Fruit fly (Drosophila melanogaster) whole organism, embryonic: ENCODE data around the gene ich.
A peak's percentile ranks its signal among the peaks of the same experiment; 100 is the strongest.

Source experiments
- Adf1 ChIP-seq: fragments of 200-800 bp; sonication (Bioruptor generic); IDR thresholded peaks from 2 replicates; pipeline ENCODE4 v1.3.6; 2022; ENCODE audit warnings: missing biosample characterization, missing genetic modification characterization
- Atf6 ChIP-seq: fragments of 200-800 bp; sonication (Bioruptor generic); IDR thresholded peaks from 2 replicates; pipeline ENCODE4 v1.3.6; 2022; ENCODE audit warnings: missing biosample characterization, missing genetic modification characterization
- CG1024 ChIP-seq: fragments of 200-800 bp; sonication (Bioruptor generic); IDR thresholded peaks from 2 replicates; pipeline ENCODE4 v1.3.6; 2022; ENCODE audit warnings: missing biosample characterization, missing genetic modification characterization
- CG10959 ChIP-seq: fragments of 200-800 bp; sonication (Bioruptor generic); IDR thresholded peaks from 2 replicates; pipeline ENCODE4 v1.3.6; 2022; ENCODE audit warnings: missing biosample characterization, missing genetic modification characterization
- CG12391 ChIP-seq: fragments of 200-800 bp; sonication (Bioruptor generic); optimal IDR thresholded peaks from 3 replicates; lab custom pipeline; 2018; ENCODE audit warnings: missing biosample characterization, mild to moderate bottlenecking, missing genetic modification characterization, moderate library complexity
- CG12659 ChIP-seq: fragments of 200-800 bp; sonication (Bioruptor generic); optimal IDR thresholded peaks from 3 replicates; lab custom pipeline; 2017; ENCODE audit warnings: mild to moderate bottlenecking, missing biosample characterization, missing genetic modification reagents, missing genetic modification characterization
- CG13123 ChIP-seq: fragments of 200-800 bp; sonication (Bioruptor generic); optimal IDR thresholded peaks from 2 replicates; lab custom pipeline; 2016; ENCODE audit warnings: missing biosample characterization, missing genetic modification characterization
- CG13894 ChIP-seq: fragments of 200-800 bp; sonication (Bioruptor generic); optimal IDR thresholded peaks from 3 replicates; lab custom pipeline; 2018; ENCODE audit warnings: missing biosample characterization, mild to moderate bottlenecking, missing genetic modification characterization, moderate library complexity
- CG1647 ChIP-seq: fragments of 200-800 bp; sonication (Bioruptor generic); optimal IDR thresholded peaks from 3 replicates; lab custom pipeline; 2016; ENCODE audit warnings: missing biosample characterization, missing genetic modification characterization
- CG17328 ChIP-seq: fragments of 200-800 bp; sonication (Bioruptor generic); IDR thresholded peaks from 2 replicates; pipeline ENCODE4 v1.3.6; 2022; ENCODE audit warnings: missing biosample characterization, missing genetic modification characterization
- CG18599 ChIP-seq: fragments of 200-800 bp; sonication (Bioruptor generic); optimal IDR thresholded peaks from 3 replicates; lab custom pipeline; 2017; ENCODE audit warnings: missing biosample characterization, missing genetic modification characterization, mild to moderate bottlenecking, moderate library complexity, missing genetic modification reagents
- CG2129 ChIP-seq: fragments of 200-800 bp; sonication (Bioruptor generic); IDR thresholded peaks from 2 replicates; pipeline ENCODE4 v1.3.6; 2022; ENCODE audit warnings: missing biosample characterization, missing genetic modification characterization; ENCODE audit not compliant: partially characterized antibody
- CG2199 ChIP-seq: fragments of 200-800 bp; sonication (Bioruptor generic); IDR thresholded peaks from 3 replicates; pipeline ENCODE4 v1.3.6; 2022; ENCODE audit warnings: missing biosample characterization, missing genetic modification characterization
- CG3281 ChIP-seq: fragments of 200-800 bp; sonication (Bioruptor generic); optimal IDR thresholded peaks from 3 replicates; lab custom pipeline; 2017; ENCODE audit warnings: missing biosample characterization, mild to moderate bottlenecking, missing genetic modification characterization
- CG34422 ChIP-seq: fragments of 200-800 bp; sonication (Bioruptor generic); IDR thresholded peaks from 3 replicates; pipeline ENCODE4 v1.3.6; 2022; ENCODE audit warnings: missing biosample characterization, missing genetic modification characterization
- CG4282 ChIP-seq: fragments of 200-800 bp; sonication (Bioruptor generic); optimal IDR thresholded peaks from 2 replicates; lab custom pipeline; 2016; ENCODE audit warnings: missing biosample characterization, missing genetic modification characterization
- CG4820 ChIP-seq: fragments of 200-800 bp; sonication (Bioruptor generic); optimal IDR thresholded peaks from 3 replicates; lab custom pipeline; 2016; ENCODE audit warnings: missing biosample characterization, missing genetic modification characterization
- CG7786 ChIP-seq: fragments of 200-800 bp; sonication (Bioruptor generic); optimal IDR thresholded peaks from 2 replicates; lab custom pipeline; 2016; ENCODE audit warnings: missing biosample characterization, missing genetic modification characterization
- CG9215 ChIP-seq: fragments of 200-800 bp; sonication (Bioruptor generic); IDR thresholded peaks from 2 replicates; pipeline ENCODE4 v1.3.6; 2022; ENCODE audit warnings: missing biosample characterization, missing genetic modification characterization
- Gug ChIP-seq: fragments of 200-800 bp; sonication (Bioruptor generic); IDR thresholded peaks from 4 replicates; pipeline ENCODE4 v1.3.6; 2022; ENCODE audit warnings: missing biosample characterization, missing genetic modification characterization
- H15 ChIP-seq: fragments of 200-800 bp; sonication (Bioruptor generic); IDR thresholded peaks from 3 replicates; pipeline ENCODE4 v1.3.6; 2022; ENCODE audit warnings: missing biosample characterization, missing genetic modification characterization
- HLHmδ ChIP-seq: fragments of 200-800 bp; sonication (Bioruptor generic); optimal IDR thresholded peaks from 2 replicates; lab custom pipeline; 2018; ENCODE audit warnings: missing biosample characterization, mild to moderate bottlenecking, missing genetic modification characterization, moderate library complexity
- Hmr ChIP-seq: fragments of 200-800 bp; sonication (Bioruptor generic); optimal IDR thresholded peaks from 3 replicates; lab custom pipeline; 2017; ENCODE audit warnings: mild to moderate bottlenecking, missing biosample characterization, missing genetic modification reagents, missing genetic modification characterization
- Hr39 ChIP-seq: fragments of >200 bp; optimal IDR thresholded peaks from 2 replicates; lab custom pipeline; 2017
- Lhr ChIP-seq: fragments of 200-800 bp; sonication (Bioruptor generic); optimal IDR thresholded peaks from 3 replicates; lab custom pipeline; 2017; ENCODE audit warnings: mild to moderate bottlenecking, missing biosample characterization, missing genetic modification reagents, missing genetic modification characterization
- MTF-1 ChIP-seq: fragments of 200-800 bp; sonication (Bioruptor generic); optimal IDR thresholded peaks from 2 replicates; lab custom pipeline; 2018; ENCODE audit warnings: missing biosample characterization, mild to moderate bottlenecking, missing genetic modification characterization, borderline replicate concordance
- Mad ChIP-seq: fragments of 200-800 bp; sonication (Bioruptor generic); optimal IDR thresholded peaks from 2 replicates; lab custom pipeline; 2016; ENCODE audit warnings: missing biosample characterization, missing genetic modification characterization
- Max ChIP-seq: fragments of 200-800 bp; sonication (Bioruptor generic); optimal IDR thresholded peaks from 2 replicates; lab custom pipeline; 2016; ENCODE audit warnings: missing biosample characterization, mild to moderate bottlenecking, missing genetic modification characterization
- NC2β ChIP-seq: fragments of 200-800 bp; sonication (Bioruptor generic); optimal IDR thresholded peaks from 2 replicates; lab custom pipeline; 2016; ENCODE audit warnings: missing biosample characterization, missing genetic modification characterization
- NfI ChIP-seq: fragments of 200-800 bp; sonication (Bioruptor generic); optimal IDR thresholded peaks from 3 replicates; lab custom pipeline; 2018; ENCODE audit warnings: missing biosample characterization, mild to moderate bottlenecking, missing genetic modification characterization, moderate library complexity
- Ptx1 ChIP-seq: fragments of 200-800 bp; sonication (Bioruptor generic); IDR thresholded peaks from 2 replicates; pipeline ENCODE4 v1.3.6; 2022; ENCODE audit warnings: missing biosample characterization, missing genetic modification characterization
- Rx ChIP-seq: fragments of 200-800 bp; sonication (Bioruptor generic); IDR thresholded peaks from 2 replicates; pipeline ENCODE4 v1.3.6; 2022; ENCODE audit warnings: missing biosample characterization, missing genetic modification characterization
- Tbp ChIP-seq: fragments of >200 bp; optimal IDR thresholded peaks from 2 replicates; lab custom pipeline; 2018; ENCODE audit warnings: missing biosample characterization, missing genetic modification characterization
- cg ChIP-seq: fragments of 200-800 bp; sonication (Bioruptor generic); optimal IDR thresholded peaks from 3 replicates; lab custom pipeline; 2019; ENCODE audit warnings: missing biosample characterization, mild to moderate bottlenecking, missing genetic modification characterization, moderate library complexity
- crol ChIP-seq: fragments of 200-800 bp; sonication (Bioruptor generic); IDR thresholded peaks from 2 replicates; pipeline ENCODE4 v1.3.6; 2022; ENCODE audit warnings: missing biosample characterization, missing genetic modification characterization
- dm ChIP-seq: fragments of 200-800 bp; sonication (Bioruptor generic); optimal IDR thresholded peaks from 3 replicates; lab custom pipeline; 2016; ENCODE audit warnings: missing biosample characterization, missing genetic modification characterization
- exex ChIP-seq: fragments of 200-800 bp; sonication (Bioruptor generic); optimal IDR thresholded peaks from 4 replicates; lab custom pipeline; 2018; ENCODE audit warnings: missing biosample characterization, mild to moderate bottlenecking, missing genetic modification characterization, moderate library complexity
- hkb ChIP-seq, 2 experiments: fragments of 200-800 bp in 1 of 2; fragments of >200 bp in 1 of 2; sonication (Bioruptor generic) in 1 of 2; IDR thresholded peaks in 1 of 2; optimal IDR thresholded peaks in 1 of 2; 2 replicates each; pipeline versions ENCODE4 v1.3.6 to Lab custom; 2017 to 2022; ENCODE audit warnings: missing biosample characterization in 1 of 2, missing genetic modification characterization in 1 of 2
- lab ChIP-seq: fragments of 200-800 bp; sonication (Bioruptor generic); optimal IDR thresholded peaks from 3 replicates; lab custom pipeline; 2017; ENCODE audit warnings: missing biosample characterization, missing genetic modification characterization, mild to moderate bottlenecking, moderate library complexity, missing genetic modification reagents
- odd ChIP-seq: fragments of 200-800 bp; sonication (Bioruptor generic); optimal IDR thresholded peaks from 2 replicates; lab custom pipeline; 2017; ENCODE audit warnings: missing biosample characterization, mild to moderate bottlenecking, missing genetic modification characterization
- otp ChIP-seq: fragments of 200-800 bp; sonication (Bioruptor generic); IDR thresholded peaks from 3 replicates; pipeline ENCODE4, ENCODE4 v1.3.6; 2022; ENCODE audit warnings: missing biosample characterization, missing genetic modification characterization
- p53 ChIP-seq: fragments of 200-800 bp; sonication (Bioruptor generic); optimal IDR thresholded peaks from 2 replicates; lab custom pipeline; 2016; ENCODE audit warnings: missing biosample characterization, missing genetic modification characterization
- pfk ChIP-seq: fragments of 200-800 bp; sonication (Bioruptor generic); optimal IDR thresholded peaks from 2 replicates; lab custom pipeline; 2018; ENCODE audit warnings: missing biosample characterization, mild to moderate bottlenecking, missing genetic modification characterization, moderate library complexity
- pum ChIP-seq: fragments of 200-800 bp; sonication (Bioruptor generic); optimal IDR thresholded peaks from 2 replicates; lab custom pipeline; 2016; ENCODE audit warnings: missing biosample characterization, missing genetic modification characterization
- schlank ChIP-seq: fragments of 200-800 bp; sonication (Bioruptor generic); optimal IDR thresholded peaks from 2 replicates; lab custom pipeline; 2018; ENCODE audit warnings: missing biosample characterization, mild to moderate bottlenecking, missing genetic modification characterization
- sens-2 ChIP-seq: fragments of 200-800 bp; sonication (Bioruptor generic); IDR thresholded peaks from 2 replicates; pipeline ENCODE4 v1.3.6; 2022; ENCODE audit warnings: missing biosample characterization, missing genetic modification characterization
- slp2 ChIP-seq: fragments of 200-800 bp; sonication (Bioruptor generic); optimal IDR thresholded peaks from 2 replicates; lab custom pipeline; 2016; ENCODE audit warnings: missing biosample characterization, missing genetic modification characterization
- sna ChIP-seq: fragments of 200-800 bp; sonication (Bioruptor generic); IDR thresholded peaks from 2 replicates; pipeline ENCODE4 v1.3.6; 2022; ENCODE audit warnings: missing biosample characterization, missing genetic modification characterization; ENCODE audit not compliant: partially characterized antibody
- tap ChIP-seq: fragments of 200-800 bp; optimal IDR thresholded peaks from 3 replicates; lab custom pipeline; 2019; ENCODE audit warnings: missing biosample characterization, mild to moderate bottlenecking, missing genetic modification characterization, moderate library complexity

Gene ich

dm6 chr3R:8945502-8946324 is 17.1 kb downstream of the ich start (continued):
- peak; percentile 73 for TF ChIP-seq Rx (GFP tag; lab: Robert Waterston, UW)
- TF ChIP-seq CG18599 (GFP tag; lab: Kevin White, UChicago): peak; percentile 84
- TF ChIP-seq Hr39: no peak
- TF ChIP-seq CG4282: no peak
- TF ChIP-seq Mad (GFP tag; lab: Kevin White, UChicago): peak; percentile 67
- TF ChIP-seq Atf6 (GFP tag; lab: Robert Waterston, UW): peak; percentile 84
- peak; percentile 87 for TF ChIP-seq odd (GFP tag; lab: Kevin White, UChicago)
- TF ChIP-seq CG4820 (GFP tag; lab: Kevin White, UChicago): peak; percentile 67
- TF ChIP-seq CG7786: no peak
- TF ChIP-seq CG12659 (GFP tag; lab: Kevin White, UChicago): peak; percentile 86
- peak; percentile 82 for TF ChIP-seq CG34422 (GFP tag; lab: Robert Waterston, UW)
- no peak for TF ChIP-seq CG2129
- TF ChIP-seq sens-2 (GFP tag; lab: Robert Waterston, UW): peak; percentile 52; the same call in 1 of the 2 replicates
- peak; percentile 66; the same call in 3 of the 4 replicates for TF ChIP-seq Gug (GFP tag; lab: Robert Waterston, UW)
- TF ChIP-seq Ptx1: peak; percentile 88
- no peak for TF ChIP-seq HLHmδ
- no peak for TF ChIP-seq dm
- no peak for TF ChIP-seq crol (GFP tag; lab: Robert Waterston, UW)
- peak; percentile 32 for TF ChIP-seq CG1647 (GFP tag; lab: Kevin White, UChicago)
- TF ChIP-seq pfk: no peak
- TF ChIP-seq p53: no peak
- TF ChIP-seq Lhr (GFP tag; lab: Kevin White, UChicago): peak; percentile 53
- TF ChIP-seq MTF-1 (GFP tag; lab: Kevin White, UChicago): peak; percentile 58
- TF ChIP-seq slp2: peak; percentile 3
- peak; percentile 17 for TF ChIP-seq pum (GFP tag; lab: Kevin White, UChicago)
- peak; percentile 79 for TF ChIP-seq H15 (GFP tag; lab: Robert Waterston, UW)
- TF ChIP-seq NC2β (GFP tag; lab: Kevin White, UChicago): no peak
- peak; percentile 71 for TF ChIP-seq CG3281 (GFP tag; lab: Kevin White, UChicago)
- TF ChIP-seq exex (tag; lab: Kevin White, UChicago): peak; percentile 26
- TF ChIP-seq Max: peak; percentile 65
- peak; percentile 42 for TF ChIP-seq CG13123 (GFP tag; lab: Kevin White, UChicago)
- TF ChIP-seq Adf1 (GFP tag; lab: Robert Waterston, UW): no peak
- TF ChIP-seq otp (GFP tag; lab: Robert Waterston, UW): peak; percentile 68; the same call in 2 of the 3 replicates
- TF ChIP-seq CG1024 (GFP tag; lab: Robert Waterston, UW): 0 out of 2 replicates have a peak, but pooled peaks have one; percentile 23
- peak; percentile 77 for TF ChIP-seq cg (GFP tag; lab: Kevin White, UChicago)
- peak; percentile 80 for TF ChIP-seq tap
- no peak for TF ChIP-seq hkb (optimal IDR thresholded peaks at IDR 0.05; lab: Kevin White, UChicago)
- peak; percentile 90 for TF ChIP-seq hkb (GFP tag; IDR thresholded peaks at IDR 0.05; lab: Robert Waterston, UW)
- no peak for TF ChIP-seq Tbp
- peak; percentile 83 for TF ChIP-seq Hmr (GFP tag; lab: Kevin White, UChicago)
- TF ChIP-seq schlank (tag; lab: Kevin White, UChicago): no peak
- TF ChIP-seq lab (GFP tag; lab: Kevin White, UChicago): peak; percentile 83
- peak; percentile 72 for TF ChIP-seq NfI (GFP tag; lab: Kevin White, UChicago)
- TF ChIP-seq CG13894: no peak
- TF ChIP-seq CG12391: peak; percentile 88
- TF ChIP-seq CG2199 (GFP tag; lab: Robert Waterston, UW): no peak
- peak; percentile 31; the same call in 1 of the 2 replicates for TF ChIP-seq CG10959
- TF ChIP-seq sna (GFP tag; lab: Robert Waterston, UW): no peak
- peak; percentile 35 for TF ChIP-seq CG9215 (GFP tag; lab: Robert Waterston, UW)
- TF ChIP-seq CG17328 (GFP tag; lab: Robert Waterston, UW): peak; percentile 83
